Fruit fly (Drosophila melanogaster): ENCODE measurements around the gene CG14696.

The CG14696 gene

dm6 chr3R:10832526-10833165 lies 52.2 kb downstream of the CG14696 start:
- no peak for TF ChIP-seq Hr83 (GFP tag; optimal IDR thresholded peaks at IDR 0.05; ENCODE audit: poor library complexity, severe bottlenecking)
- TF ChIP-seq br (GFP tag; optimal IDR thresholded peaks at IDR 0.05), result no peak
- TF ChIP-seq dsf (GFP tag; optimal IDR thresholded peaks at IDR 0.05; ENCODE audit: borderline replicate concordance), result no peak
- TF ChIP-seq fru (GFP tag; optimal IDR thresholded peaks at IDR 0.05), result peak; percentile 34
- TF ChIP-seq h (GFP tag; optimal IDR thresholded peaks at IDR 0.05), result peak; percentile 47
- peak in 1 of 2 experiments; percentile 47 for TF ChIP-seq foxo (GFP tag; optimal IDR thresholded peaks at IDR 0.05)
- peak; percentile 7 for TF ChIP-seq HLH106 (tag; optimal IDR thresholded peaks at IDR 0.05)
- TF ChIP-seq dmrt93B (GFP tag; optimal IDR thresholded peaks at IDR 0.05), result peak; percentile 9

Data from whole organism, wandering third instar larva.